Fruit fly (Drosophila melanogaster): ENCODE results near the gene Pi3K92E.

DNA sequence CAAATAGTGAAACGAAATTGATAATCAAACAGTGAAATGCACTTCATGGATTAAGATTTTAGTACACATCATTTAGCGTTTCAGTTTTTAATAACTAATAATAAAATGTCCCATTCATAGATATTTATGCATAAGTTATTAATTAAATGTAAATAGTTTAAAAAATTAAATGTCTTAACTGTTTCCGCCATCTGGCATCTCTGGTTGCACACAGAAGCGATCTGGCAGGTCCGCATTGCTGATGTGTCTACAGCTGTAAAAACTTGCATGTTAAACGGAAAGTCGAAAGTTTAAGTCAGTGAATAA is 46.1 kb downstream of the Pi3K92E start, which contains the start of gene Srp72:
- TF ChIP-seq otp (GFP tag; IDR thresholded peaks at IDR 0.05), result no peak; the same call in 2 of the 3 replicates
- no peak for TF ChIP-seq gt (GFP tag; IDR thresholded peaks at IDR 0.05)
- peak; percentile 38 for TF ChIP-seq lilli (GFP tag; optimal IDR thresholded peaks at IDR 0.05)
- peak; percentile 56 for TF ChIP-seq Blimp-1 (GFP tag; optimal IDR thresholded peaks at IDR 0.05)
- TF ChIP-seq CG7963 (GFP tag; IDR thresholded peaks at IDR 0.05; ENCODE audit: partially characterized antibody), result no peak
- TF ChIP-seq dm (GFP tag; optimal IDR thresholded peaks at IDR 0.05), result no peak
- TF ChIP-seq pnt (GFP tag; optimal IDR thresholded peaks at IDR 0.05), result no peak
- TF ChIP-seq CG6765 (GFP tag; optimal IDR thresholded peaks at IDR 0.05), result no peak

All from whole organism, embryonic.